Worm (Caenorhabditis elegans) whole organism, mixed stage, embryonic: ENCODE results near the gene C07A4.2.

Experiments
- bed-3 ChIP-seq: fragments of 200-800 bp; sonication (Bioruptor generic); optimal IDR thresholded peaks from 3 replicates; lab custom pipeline; 2018; ENCODE audit warnings: mild to moderate bottlenecking, missing genetic modification characterization, moderate library complexity, missing compliant biosample characterization
- cnd-1 ChIP-seq: fragments of 200-800 bp; sonication (Bioruptor generic); optimal IDR thresholded peaks from 2 replicates; lab custom pipeline; 2018; ENCODE audit warnings: mild to moderate bottlenecking, missing genetic modification characterization, missing compliant biosample characterization
- mab-5 ChIP-seq: fragments of 150-350 bp; optimal IDR thresholded peaks from 2 replicates; lab custom pipeline; 2014; ENCODE audit warnings: missing biosample characterization, missing genetic modification characterization
- mep-1 ChIP-seq: fragments of 150-350 bp; optimal IDR thresholded peaks from 2 replicates; lab custom pipeline; 2017; ENCODE audit warnings: missing biosample characterization, missing genetic modification reagents, missing genetic modification characterization, inconsistent platforms
- nhr-2 ChIP-seq: fragments of 150-350 bp; optimal IDR thresholded peaks from 2 replicates; lab custom pipeline; 2014; ENCODE audit warnings: missing biosample characterization, missing genetic modification characterization
- snpc-4 ChIP-seq: fragments of 150-350 bp; optimal IDR thresholded peaks from 2 replicates; lab custom pipeline; 2014; ENCODE audit warnings: missing biosample characterization, missing genetic modification characterization
- tbx-8 ChIP-seq: fragments of 200-800 bp; sonication (Bioruptor generic); optimal IDR thresholded peaks from 2 replicates; lab custom pipeline; 2018; ENCODE audit warnings: mild to moderate bottlenecking, missing genetic modification characterization, moderate library complexity, missing compliant biosample characterization

ce11 chrX:10215429-10215828 lies 43.4 kb downstream of the C07A4.2 start, which contains the start of gene F44A6.4:
- TF ChIP-seq cnd-1: no peak
- no peak for TF ChIP-seq bed-3 (GFP tag; lab: Kevin White, UChicago)
- no peak for TF ChIP-seq mab-5 (tag; lab: Kevin White, UChicago)
- TF ChIP-seq snpc-4: no peak
- no peak for TF ChIP-seq nhr-2 (tag; lab: Kevin White, UChicago)
- no peak for TF ChIP-seq mep-1 (tag; lab: Kevin White, UChicago)
- TF ChIP-seq tbx-8: no peak
